Fruit fly (Drosophila melanogaster) whole organism: ENCODE measurements around the gene CG14961.

Source experiments
- CG8478 ChIP-seq: fragments of >200 bp; optimal IDR thresholded peaks from 2 replicates; lab custom pipeline; 2018; ENCODE audit warnings: inconsistent platforms
- usp ChIP-seq: fragments of >200 bp; optimal IDR thresholded peaks from 2 replicates; lab custom pipeline; 2017; ENCODE audit warnings: missing biosample characterization, missing genetic modification characterization, mixed read lengths

- TF ChIP-seq CG8478 (lab: Kevin White, UChicago) (no peak), usp (GFP tag; lab: Kevin White, UChicago) (no peak)
Measured at dm6 chr3L:3325597-3325924, 4.3 kb upstream of the CG14961 start.
